Fruit fly (Drosophila melanogaster): ENCODE data around the gene CG17544.

The CG17544 gene

DNA sequence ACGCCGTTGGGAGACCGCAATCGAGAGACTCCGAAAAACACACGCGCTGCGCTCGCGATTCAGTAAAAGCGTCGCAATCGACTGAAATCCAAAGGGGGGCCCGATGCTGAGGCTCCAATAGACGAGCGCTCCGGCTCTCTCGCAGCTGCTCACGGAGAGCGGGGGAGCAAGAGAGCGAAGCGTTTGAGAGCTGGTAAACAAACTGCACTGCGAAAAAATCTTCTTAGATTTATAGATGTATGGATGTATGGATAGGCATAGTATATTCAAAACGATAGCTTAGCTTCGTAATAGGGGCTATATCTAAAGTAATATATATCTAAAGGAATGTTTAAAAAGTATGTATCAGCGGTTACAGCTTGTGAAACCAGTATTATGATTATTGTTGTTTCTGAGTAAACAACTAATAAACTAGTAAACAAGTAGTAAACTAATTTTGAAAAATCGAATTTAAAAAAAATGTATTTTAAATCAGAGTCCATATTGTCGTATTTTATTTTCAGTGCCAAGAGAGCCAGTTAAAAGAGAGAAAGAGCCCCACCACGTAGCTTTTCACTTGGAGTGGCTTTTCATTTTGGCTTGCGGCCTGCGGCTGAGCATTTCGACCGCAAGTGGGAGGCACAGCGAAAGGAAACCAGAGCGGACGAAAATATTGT is 25.3 kb upstream of the CG17544 start, which contains the start of the genes Alp12 and CG13085 (continued):
- TF ChIP-seq Vsx1 (GFP tag; optimal IDR thresholded peaks at IDR 0.05) (peak; percentile 96), tgo (GFP tag; IDR thresholded peaks at IDR 0.05) (peak; percentile 97), pros (GFP tag; optimal IDR thresholded peaks at IDR 0.05) (peak; percentile 82), CG10462 (GFP tag; optimal IDR thresholded peaks at IDR 0.05) (peak; percentile 96), lab (GFP tag; optimal IDR thresholded peaks at IDR 0.05) (peak; percentile 99), dati (GFP tag; IDR thresholded peaks at IDR 0.05) (peak; percentile 41; the same call in 1 of the 2 replicates), scrt (GFP tag; optimal IDR thresholded peaks at IDR 0.05) (peak; percentile 96), CG8924 (tag; optimal IDR thresholded peaks at IDR 0.05) (peak; percentile 99), zf30C (GFP tag; optimal IDR thresholded peaks at IDR 0.05) (peak; percentile 95), tx (GFP tag; optimal IDR thresholded peaks at IDR 0.05) (peak; percentile 94), CG16815 (GFP tag; optimal IDR thresholded peaks at IDR 0.05) (peak; percentile 93), wek (GFP tag; optimal IDR thresholded peaks at IDR 0.05) (peak; percentile 86), rib (GFP tag; IDR thresholded peaks at IDR 0.05) (peak; percentile 94), CG4707 (GFP tag; optimal IDR thresholded peaks at IDR 0.05) (peak; percentile 92), Taf1 (GFP tag; IDR thresholded peaks at IDR 0.05) (peak; percentile 90), CG14667 (GFP tag; IDR thresholded peaks at IDR 0.05) (peak; percentile 93), CG10321 (GFP tag; IDR thresholded peaks at IDR 0.05) (peak; percentile 78; the same call in 1 of the 2 replicates), pan (optimal IDR thresholded peaks at IDR 0.05) (no peak), pan (GFP tag; optimal IDR thresholded peaks at IDR 0.05 in 1 of 2, IDR thresholded peaks at IDR 0.05 in 1 of 2) (peak in 1 of 2 experiments; percentile 95), CG10366 (GFP tag; IDR thresholded peaks at IDR 0.05) (peak; percentile 94), Bteb2 (GFP tag; optimal IDR thresholded peaks at IDR 0.05) (peak; percentile 96), CG31365 (tag; optimal IDR thresholded peaks at IDR 0.05) (peak; percentile 84), inv (GFP tag; IDR thresholded peaks at IDR 0.05; ENCODE audit: partially characterized antibody) (no peak), CG4820 (GFP tag; optimal IDR thresholded peaks at IDR 0.05) (peak; percentile 95), otp (GFP tag; IDR thresholded peaks at IDR 0.05) (peak; percentile 90), Oli (tag; optimal IDR thresholded peaks at IDR 0.05) (peak; percentile 99), Hand (GFP tag; optimal IDR thresholded peaks at IDR 0.05) (peak; percentile 99), dimm (GFP tag; IDR thresholded peaks at IDR 0.05) (peak; percentile 87), CG12104 (GFP tag; optimal IDR thresholded peaks at IDR 0.05) (peak; percentile 97), HLHmδ (GFP tag; optimal IDR thresholded peaks at IDR 0.05) (peak; percentile 66), CG42726 (GFP tag; IDR thresholded peaks at IDR 0.05; ENCODE audit: partially characterized antibody) (no peak), Aef1 (GFP tag; IDR thresholded peaks at IDR 0.05) (peak; percentile 93), kni (GFP tag; optimal IDR thresholded peaks at IDR 0.05) (peak; percentile 97), CG30431 (GFP tag; optimal IDR thresholded peaks at IDR 0.05) (peak; percentile 94), CG2202 (tag; optimal IDR thresholded peaks at IDR 0.05) (peak; percentile 93), CG6854 (GFP tag; optimal IDR thresholded peaks at IDR 0.05) (peak; percentile 98), MBD-R2 (GFP tag; IDR thresholded peaks at IDR 0.05) (peak; percentile 72), CG17359 (tag; optimal IDR thresholded peaks at IDR 0.05) (peak; percentile 98), CG10267 (tag; optimal IDR thresholded peaks at IDR 0.05) (peak; percentile 95), sug (tag; optimal IDR thresholded peaks at IDR 0.05) (peak; percentile 98), crp (GFP tag; optimal IDR thresholded peaks at IDR 0.05) (peak in 1 of 2 experiments; percentile 73), D (optimal IDR thresholded peaks at IDR 0.05) (no peak), D (GFP tag; optimal IDR thresholded peaks at IDR 0.05) (peak; percentile 98), CG31441 (GFP tag; IDR thresholded peaks at IDR 0.05) (peak; percentile 96), CG6791 (GFP tag; IDR thresholded peaks at IDR 0.05; ENCODE audit: partially characterized antibody) (peak; percentile 54; the same call in 2 of the 3 replicates), CG15479 (GFP tag; optimal IDR thresholded peaks at IDR 0.05) (no peak), zfh2 (GFP tag; optimal IDR thresholded peaks at IDR 0.05) (peak; percentile 90), Chrac-16 (GFP tag; optimal IDR thresholded peaks at IDR 0.05) (peak; percentile 95), CG12155 (GFP tag; optimal IDR thresholded peaks at IDR 0.05) (peak; percentile 95)
